Worm (Caenorhabditis elegans) whole organism, L1 larva: Measurements from ENCODE around the gene C44B7.5.

ENCODE experiments used
- alr-1 ChIP-seq: fragments of 200-800 bp; sonication (Bioruptor generic); optimal IDR thresholded peaks from 2 replicates; lab custom pipeline; 2018; ENCODE audit warnings: borderline replicate concordance, mild to moderate bottlenecking, missing genetic modification characterization, missing compliant biosample characterization
- ama-1 ChIP-seq: fragments of 150-350 bp; optimal IDR thresholded peaks from 2 replicates; lab custom pipeline; 2014
- ces-1 ChIP-seq: fragments of 150-350 bp; optimal IDR thresholded peaks from 2 replicates; lab custom pipeline; 2014; ENCODE audit warnings: missing biosample characterization, missing genetic modification reagents, missing genetic modification characterization
- efl-1 ChIP-seq, 4 experiments: fragments of 150-350 bp; optimal IDR thresholded peaks in 3 of 4; peaks in 1 of 4; 1 replicate in 1 of 4; 2 replicates in 3 of 4; lab custom pipeline; 2014; ENCODE audit warnings: missing biosample characterization in 2 of 4, missing genetic modification characterization in 2 of 4, missing genetic modification reagents in 2 of 4
- egl-27 ChIP-seq, 2 experiments: fragments of 150-350 bp in 1 of 2; sonication (generic microtip); optimal IDR thresholded peaks; 3 replicates each; lab custom pipeline; 2017 to 2018; ENCODE audit warnings: missing biosample characterization in 2 of 2, missing genetic modification characterization in 2 of 2, missing genetic modification reagents in 2 of 2
- fkh-10 ChIP-seq: sonication (generic microtip); optimal IDR thresholded peaks from 2 replicates; lab custom pipeline; 2017; ENCODE audit warnings: missing biosample characterization, missing genetic modification reagents, missing genetic modification characterization
- hpl-2 ChIP-seq: fragments of 150-350 bp; optimal IDR thresholded peaks from 2 replicates; lab custom pipeline; 2014; ENCODE audit warnings: missing biosample characterization, missing genetic modification reagents, missing genetic modification characterization
- lsy-2 ChIP-seq, 2 experiments: fragments of 150-350 bp; optimal IDR thresholded peaks; 2 replicates each; lab custom pipeline; 2014; ENCODE audit warnings: missing biosample characterization in 2 of 2, missing genetic modification characterization in 2 of 2
- nhr-11 ChIP-seq: fragments of 150-350 bp; optimal IDR thresholded peaks from 2 replicates; lab custom pipeline; 2014; ENCODE audit warnings: missing biosample characterization, missing genetic modification characterization
- skn-1 ChIP-seq: fragments of 150-350 bp; optimal IDR thresholded peaks from 2 replicates; lab custom pipeline; 2014; ENCODE audit warnings: missing biosample characterization, missing genetic modification characterization
- snpc-4 ChIP-seq: fragments of 150-350 bp; optimal IDR thresholded peaks from 2 replicates; lab custom pipeline; 2014; ENCODE audit warnings: missing biosample characterization, missing genetic modification characterization
- unc-62 ChIP-seq: fragments of 150-350 bp; optimal IDR thresholded peaks from 2 replicates; lab custom pipeline; 2014; ENCODE audit warnings: missing biosample characterization, missing genetic modification reagents, missing genetic modification characterization

DNA sequence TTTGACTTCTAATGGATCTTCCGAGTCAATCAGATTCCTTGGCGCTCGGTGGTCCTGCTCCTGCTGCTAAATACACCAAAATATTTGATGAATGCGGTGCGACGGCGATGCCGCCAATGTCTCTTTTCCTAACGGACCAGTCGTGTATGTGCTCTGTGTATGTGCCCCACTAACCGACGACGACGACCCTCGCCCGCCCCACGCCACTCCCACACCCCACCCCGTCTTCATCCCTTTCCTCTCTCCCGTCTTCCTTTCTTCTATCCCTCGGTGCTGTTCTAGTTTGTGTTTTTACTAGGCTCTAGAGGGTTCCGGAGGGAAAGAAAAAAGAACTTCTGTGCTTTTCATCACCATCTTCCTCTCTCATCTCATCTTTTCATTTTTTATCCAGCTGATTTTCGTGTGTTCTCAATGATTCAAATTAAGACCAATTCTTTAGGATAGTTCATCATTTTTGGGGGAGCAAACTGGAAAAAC, 37.8 kb downstream of the C44B7.5 start, which contains the start of gene egl-27:
- TF ChIP-seq egl-27 (tag; optimal IDR thresholded peaks at IDR 0.05; lab: Kevin White, UChicago), result no peak
- TF ChIP-seq alr-1 (tag; lab: Kevin White, UChicago), result no peak
- no peak for TF ChIP-seq hpl-2 (GFP tag; lab: Kevin White, UChicago)
- no peak for TF ChIP-seq nhr-11 (tag; lab: Kevin White, UChicago)
- TF ChIP-seq fkh-10 (GFP tag; lab: Kevin White, UChicago), result no peak
- TF ChIP-seq efl-1 (optimal IDR thresholded peaks at IDR 0.05; lab: Kevin White, UChicago), result no peak
- TF ChIP-seq efl-1 (GFP tag; optimal IDR thresholded peaks at IDR 0.05 in 1 of 2; lab: Kevin White, UChicago), result no peak
- TF ChIP-seq ama-1 (lab: Kevin White, UChicago), result no peak
- TF ChIP-seq unc-62 (GFP tag; lab: Kevin White, UChicago), result no peak
- no peak for TF ChIP-seq skn-1 (tag; lab: Kevin White, UChicago)
- no peak for TF ChIP-seq ces-1
- TF ChIP-seq snpc-4 (tag; lab: Kevin White, UChicago), result no peak
- TF ChIP-seq lsy-2 (tag; optimal IDR thresholded peaks at IDR 0.05; lab: Kevin White, UChicago), result no peak
